Worm (Caenorhabditis elegans): ENCODE results near the gene K02E7.4.

DNA sequence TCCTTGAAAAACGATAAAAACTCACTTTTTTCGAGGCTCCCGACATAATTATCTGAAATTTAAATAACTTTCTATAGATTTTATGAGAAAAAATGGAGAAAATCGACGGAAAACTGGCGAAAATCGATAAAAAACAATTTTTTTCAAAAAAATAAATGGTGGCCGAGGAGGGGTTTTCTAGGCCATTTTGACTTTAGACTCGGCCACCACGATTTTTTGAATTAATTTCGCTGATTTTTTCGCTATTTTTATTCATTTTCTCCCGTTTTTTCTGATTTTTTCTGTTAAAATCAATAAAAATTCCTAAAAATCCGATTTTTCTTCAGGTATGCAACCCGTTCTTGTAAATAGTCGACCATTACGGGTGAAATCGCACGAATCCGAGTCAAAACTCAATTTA, 51.0 kb downstream of the K02E7.4 start, which contains the start of the genes sut-1 and eri-3:
- TF ChIP-seq nhr-12 (tag; optimal IDR thresholded peaks at IDR 0.05) (no peak), lin-13 (GFP tag; optimal IDR thresholded peaks at IDR 0.05) (no peak), lin-11 (tag; optimal IDR thresholded peaks at IDR 0.05) (no peak), elt-1 (tag; optimal IDR thresholded peaks at IDR 0.05) (no peak)

All from whole organism, L2 larva.